Worm (Caenorhabditis elegans) whole organism, L4/young adult: ENCODE results near the gene K11C4.1.

Experiments used
- W03F9.2 ChIP-seq: fragments of 150-350 bp; optimal IDR thresholded peaks from 2 replicates; lab custom pipeline; 2014; ENCODE audit warnings: missing biosample characterization, missing genetic modification characterization
- dao-5 ChIP-seq: sonication (generic microtip); optimal IDR thresholded peaks from 2 replicates; lab custom pipeline; 2016; ENCODE audit warnings: missing genotype, missing genetic modification characterization, moderate library complexity, missing compliant biosample characterization
- him-1 ChIP-seq: sonication (generic microtip); optimal IDR thresholded peaks from 2 replicates; lab custom pipeline; 2016; ENCODE audit warnings: missing genotype, missing genetic modification reagents, missing genetic modification characterization, missing compliant biosample characterization

- no peak for TF ChIP-seq W03F9.2 (tag; lab: Kevin White, UChicago)
- TF ChIP-seq him-1, result no peak
- no peak for TF ChIP-seq dao-5 (tag; lab: Kevin White, UChicago)
Measured at ce11 chrV:6875795-6876194, 21.0 kb upstream of the K11C4.1 start.
